Worm (Caenorhabditis elegans) whole organism, L3 larva: ENCODE data around the gene srbc-5.
A peak's percentile ranks its signal among the peaks of the same experiment; 100 is the strongest.

Experiments used
- aly-2 ChIP-seq: fragments of 150-350 bp; optimal IDR thresholded peaks from 2 replicates; lab custom pipeline; 2014; ENCODE audit warnings: missing biosample characterization, missing genetic modification characterization
- ama-1 ChIP-seq: fragments of 150-350 bp; optimal IDR thresholded peaks from 2 replicates; lab custom pipeline; 2018
- ceh-28 ChIP-seq: fragments of 150-350 bp; optimal IDR thresholded peaks from 2 replicates; lab custom pipeline; 2014; ENCODE audit warnings: missing biosample characterization, missing genetic modification reagents, missing genetic modification characterization
- ceh-9 ChIP-seq: sonication (generic microtip); optimal IDR thresholded peaks from 2 replicates; lab custom pipeline; 2018; ENCODE audit warnings: missing biosample characterization, missing genetic modification characterization
- daf-12 ChIP-seq: fragments of 150-350 bp; optimal IDR thresholded peaks from 2 replicates; lab custom pipeline; 2014; ENCODE audit warnings: missing biosample characterization, missing genetic modification reagents, missing genetic modification characterization
- egl-5 ChIP-seq: fragments of 150-350 bp; optimal IDR thresholded peaks from 2 replicates; lab custom pipeline; 2017; ENCODE audit warnings: missing biosample characterization, missing genetic modification reagents, missing genetic modification characterization, inconsistent platforms
- elt-1 ChIP-seq: fragments of 150-350 bp; optimal IDR thresholded peaks from 2 replicates; lab custom pipeline; 2014; ENCODE audit warnings: missing biosample characterization, missing genetic modification characterization
- elt-2 ChIP-seq: sonication (generic microtip); optimal IDR thresholded peaks from 2 replicates; lab custom pipeline; 2016; ENCODE audit warnings: missing genetic modification reagents, mild to moderate bottlenecking, missing genetic modification characterization, missing compliant biosample characterization
- elt-3 ChIP-seq, 3 experiments: fragments of 150-350 bp in 1 of 3; sonication (generic microtip) in 2 of 3; optimal IDR thresholded peaks; 2 replicates in 2 of 3; 4 replicates in 1 of 3; lab custom pipeline; 2014 to 2017; ENCODE audit warnings: missing biosample characterization in 3 of 3, missing genetic modification characterization in 3 of 3
- eor-1 ChIP-seq, 2 experiments: fragments of 150-350 bp; optimal IDR thresholded peaks; 2 replicates each; lab custom pipeline; 2014 to 2018; ENCODE audit warnings: missing biosample characterization in 2 of 2, missing genetic modification characterization in 2 of 2
- fkh-10 ChIP-seq: sonication (generic microtip); optimal IDR thresholded peaks from 2 replicates; lab custom pipeline; 2017; ENCODE audit warnings: missing biosample characterization, missing genetic modification reagents, missing genetic modification characterization
- fkh-2 ChIP-seq: fragments of 150-350 bp; optimal IDR thresholded peaks from 2 replicates; lab custom pipeline; 2014; ENCODE audit warnings: missing biosample characterization, missing genetic modification reagents, missing genetic modification characterization
- fos-1 ChIP-seq: fragments of 150-350 bp; optimal IDR thresholded peaks from 2 replicates; lab custom pipeline; 2014; ENCODE audit warnings: missing biosample characterization, missing genetic modification characterization
- hmg-11 ChIP-seq: sonication (generic microtip); optimal IDR thresholded peaks from 2 replicates; lab custom pipeline; 2016; ENCODE audit warnings: missing genetic modification characterization, missing compliant biosample characterization
- lin-39 ChIP-seq: fragments of 150-350 bp; optimal IDR thresholded peaks from 2 replicates; lab custom pipeline; 2018; ENCODE audit warnings: missing biosample characterization, missing genetic modification reagents, missing genetic modification characterization
- lsy-12 ChIP-seq: sonication (generic microtip); optimal IDR thresholded peaks from 2 replicates; lab custom pipeline; 2016; ENCODE audit warnings: mild to moderate bottlenecking, missing genetic modification characterization, missing compliant biosample characterization
- nhr-12 ChIP-seq: fragments of 150-350 bp; optimal IDR thresholded peaks from 2 replicates; lab custom pipeline; 2014; ENCODE audit warnings: missing biosample characterization, missing genetic modification characterization
- nhr-23 ChIP-seq: fragments of 150-350 bp; optimal IDR thresholded peaks from 2 replicates; lab custom pipeline; 2014; ENCODE audit warnings: missing biosample characterization, missing genetic modification reagents, missing genetic modification characterization
- nhr-28 ChIP-seq: fragments of 150-350 bp; optimal IDR thresholded peaks from 2 replicates; lab custom pipeline; 2014; ENCODE audit warnings: missing biosample characterization, missing genetic modification characterization
- nhr-43 ChIP-seq: sonication (generic microtip); optimal IDR thresholded peaks from 2 replicates; lab custom pipeline; 2016; ENCODE audit warnings: mild to moderate bottlenecking, missing genetic modification characterization, missing compliant biosample characterization; ENCODE audit not compliant: poor library complexity, severe bottlenecking
- nhr-67 ChIP-seq: fragments of 150-350 bp; optimal IDR thresholded peaks from 2 replicates; lab custom pipeline; 2014; ENCODE audit warnings: missing biosample characterization, missing genetic modification characterization
- pha-4 ChIP-seq: fragments of 150-350 bp; optimal IDR thresholded peaks from 2 replicates; lab custom pipeline; 2014; ENCODE audit warnings: missing biosample characterization, missing genetic modification reagents, missing genetic modification characterization
- pqm-1 ChIP-seq: fragments of 150-350 bp; optimal IDR thresholded peaks from 2 replicates; lab custom pipeline; 2017; ENCODE audit warnings: missing biosample characterization, missing genetic modification characterization, inconsistent platforms
- sea-2 ChIP-seq: fragments of 150-350 bp; sonication (generic microtip); optimal IDR thresholded peaks from 4 replicates; lab custom pipeline; 2014; ENCODE audit warnings: missing biosample characterization, missing genetic modification reagents, missing genetic modification characterization
- skn-1 ChIP-seq: fragments of 150-350 bp; optimal IDR thresholded peaks from 2 replicates; lab custom pipeline; 2014; ENCODE audit warnings: missing biosample characterization, missing genetic modification characterization
- tbx-2 ChIP-seq: sonication (generic microtip); optimal IDR thresholded peaks from 2 replicates; lab custom pipeline; 2016; ENCODE audit warnings: mild to moderate bottlenecking, missing genetic modification characterization, missing compliant biosample characterization
- unc-39 ChIP-seq: sonication (generic microtip); optimal IDR thresholded peaks from 4 replicates; lab custom pipeline; 2017; ENCODE audit warnings: missing biosample characterization, missing genetic modification characterization
- unc-62 ChIP-seq: fragments of 150-350 bp; sonication (generic microtip); optimal IDR thresholded peaks from 4 replicates; lab custom pipeline; 2014; ENCODE audit warnings: missing biosample characterization, missing genetic modification reagents, missing genetic modification characterization
- ztf-4 ChIP-seq: fragments of 150-350 bp; optimal IDR thresholded peaks from 2 replicates; lab custom pipeline; 2014; ENCODE audit warnings: missing biosample characterization, missing genetic modification characterization

The srbc-5 gene

ce11 chrV:3273577-3274100 is 13.5 kb downstream of the srbc-5 start, which contains the start of gene T28A11.4:
Gene T28A11.4 (plus strand): TSS chrV:3274050.
- TF ChIP-seq lin-39 (tag; lab: Kevin White, UChicago) (no peak), nhr-23 (tag; lab: Kevin White, UChicago) (no peak), nhr-28 (tag; lab: Kevin White, UChicago) (no peak), nhr-67 (no peak), unc-39 (tag; lab: Kevin White, UChicago) (no peak), fkh-10 (GFP tag; lab: Kevin White, UChicago) (no peak), tbx-2 (tag; lab: Kevin White, UChicago) (no peak)

DNA sequence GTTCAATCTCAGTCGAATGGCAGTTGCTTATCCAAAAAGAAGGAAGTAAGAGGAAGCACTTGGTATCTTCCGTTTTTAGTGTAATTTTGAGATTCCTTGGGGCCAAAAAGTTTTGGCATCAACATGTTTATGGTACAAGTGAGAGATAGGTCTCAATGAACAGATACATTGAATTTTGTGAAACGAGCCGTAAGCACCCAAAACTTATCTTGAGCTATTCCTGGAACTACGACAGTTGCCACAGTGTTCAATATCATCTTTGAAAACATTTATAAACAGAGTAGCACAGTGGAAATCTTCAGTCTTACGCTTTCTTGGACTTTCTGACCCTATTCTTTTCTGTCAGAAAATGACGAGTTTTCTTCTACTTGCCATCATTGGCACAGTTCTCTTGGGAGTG is 14.9 kb downstream of the srbc-5 start, which contains the start of gene T28A11.3:
Gene T28A11.3 (plus strand): TSS at position 301 of the 400 bp plus-strand sequence.
- TF ChIP-seq fos-1 (tag; lab: Kevin White, UChicago) (no peak), sea-2 (GFP tag; lab: Kevin White, UChicago) (no peak), eor-1 (tag; optimal IDR thresholded peaks at IDR 0.05; lab: Kevin White, UChicago) (no peak), nhr-67 (no peak), egl-5 (tag; lab: Kevin White, UChicago) (no peak), elt-3 (tag; optimal IDR thresholded peaks at IDR 0.05; lab: Kevin White, UChicago) (no peak)

- TF ChIP-seq eor-1 (tag; optimal IDR thresholded peaks at IDR 0.05; lab: Kevin White, UChicago) (no peak), ztf-4 (tag; lab: Kevin White, UChicago) (no peak), egl-5 (tag; lab: Kevin White, UChicago) (peak; percentile 26), lin-39 (tag; lab: Kevin White, UChicago) (peak; percentile 32), ama-1 (lab: Kevin White, UChicago) (no peak), sea-2 (GFP tag; lab: Kevin White, UChicago) (no peak)
Observed at ce11 chrV:3276184-3276583, 16.0 kb downstream of the srbc-5 start.

- TF ChIP-seq ceh-9 (tag; lab: Kevin White, UChicago) (no peak), hmg-11 (tag; lab: Kevin White, UChicago) (peak; percentile 29)
Observed at ce11 chrV:3278101-3278639, 18.0 kb downstream of the srbc-5 start, which contains the start of gene fbxa-64. Gene fbxa-64 (minus strand): TSS chrV:3278151.

ce11 chrV:3279138-3279537 is 19.0 kb downstream of the srbc-5 start:
- TF ChIP-seq egl-5 (tag; lab: Kevin White, UChicago) (peak; percentile 26), skn-1 (tag; lab: Kevin White, UChicago) (no peak)

ce11 chrV:3280009-3280408 is 19.8 kb downstream of the srbc-5 start, which contains the start of gene T28A11.2:
Gene T28A11.2 (plus strand): TSS chrV:3280379.
- TF ChIP-seq ama-1 (lab: Kevin White, UChicago) = no peak
- no peak for TF ChIP-seq fkh-2 (tag; lab: Kevin White, UChicago)
- no peak for TF ChIP-seq pqm-1 (tag; lab: Kevin White, UChicago)
- no peak for TF ChIP-seq unc-62 (GFP tag; lab: Kevin White, UChicago)
- TF ChIP-seq ztf-4 (tag; lab: Kevin White, UChicago) = no peak
- no peak for TF ChIP-seq pha-4 (tag; lab: Kevin White, UChicago)
- no peak for TF ChIP-seq lsy-12 (tag; lab: Kevin White, UChicago)
- TF ChIP-seq fkh-10 (GFP tag; lab: Kevin White, UChicago) = no peak
- TF ChIP-seq sea-2 (GFP tag; lab: Kevin White, UChicago) = no peak
- no peak for TF ChIP-seq fos-1 (tag; lab: Kevin White, UChicago)
- TF ChIP-seq elt-1 = no peak
- TF ChIP-seq daf-12 = no peak
- no peak for TF ChIP-seq elt-2 (tag; lab: Kevin White, UChicago)
- no peak for TF ChIP-seq aly-2 (tag; lab: Kevin White, UChicago)
- no peak for TF ChIP-seq ceh-28

DNA sequence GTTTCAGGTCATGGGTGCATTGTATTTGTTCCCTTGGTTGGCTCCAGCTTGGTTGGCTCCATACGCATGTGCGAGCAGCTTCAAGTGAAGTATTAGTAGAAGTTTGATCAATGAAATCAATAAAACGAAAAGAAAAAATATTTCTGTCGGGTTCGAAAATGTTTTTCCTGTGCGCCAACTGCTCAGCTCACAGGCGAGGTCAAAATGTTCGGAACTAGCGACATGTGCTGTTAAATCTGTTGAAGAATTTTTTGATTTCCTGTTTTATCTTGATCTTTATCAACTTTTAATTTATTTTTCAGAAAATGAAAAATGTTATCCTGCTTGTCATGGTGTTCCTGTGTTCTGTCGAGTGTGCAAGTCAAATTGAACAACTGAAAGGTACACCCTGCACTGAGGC is 21.3 kb downstream of the srbc-5 start, which contains the start of gene T28A11.25:
Gene T28A11.25 (plus strand): TSS at position 301 of the 400 bp plus-strand sequence.
- TF ChIP-seq ceh-9 (tag; lab: Kevin White, UChicago) = no peak
- no peak for TF ChIP-seq nhr-12 (tag; lab: Kevin White, UChicago)
- TF ChIP-seq nhr-43 (tag; lab: Kevin White, UChicago) = no peak
- no peak for TF ChIP-seq fkh-2 (tag; lab: Kevin White, UChicago)
- TF ChIP-seq ceh-28 = no peak
- no peak for TF ChIP-seq lin-39 (tag; lab: Kevin White, UChicago)
